Worm (Caenorhabditis elegans): ENCODE measurements around the gene bli-5.

- TF ChIP-seq unc-86 (tag; optimal IDR thresholded peaks at IDR 0.05) (no peak), syd-9 (tag; optimal IDR thresholded peaks at IDR 0.05) (no peak), elt-4 (tag; optimal IDR thresholded peaks at IDR 0.05) (no peak), ceh-24 (tag; optimal IDR thresholded peaks at IDR 0.05) (no peak)
Measured at ce11 chrIII:13418975-13419374, 10.6 kb downstream of the bli-5 start.
